Worm (Caenorhabditis elegans): Measurements from ENCODE around the gene ZK287.9.

The ZK287.9 gene

ce11 chrV:9704399-9704798 lies 25.2 kb downstream of the ZK287.9 start:
- TF ChIP-seq him-1 (tag; optimal IDR thresholded peaks at IDR 0.05) (no peak), W03F9.2 (tag; optimal IDR thresholded peaks at IDR 0.05) (no peak), dao-5 (tag; optimal IDR thresholded peaks at IDR 0.05) (no peak)

DNA sequence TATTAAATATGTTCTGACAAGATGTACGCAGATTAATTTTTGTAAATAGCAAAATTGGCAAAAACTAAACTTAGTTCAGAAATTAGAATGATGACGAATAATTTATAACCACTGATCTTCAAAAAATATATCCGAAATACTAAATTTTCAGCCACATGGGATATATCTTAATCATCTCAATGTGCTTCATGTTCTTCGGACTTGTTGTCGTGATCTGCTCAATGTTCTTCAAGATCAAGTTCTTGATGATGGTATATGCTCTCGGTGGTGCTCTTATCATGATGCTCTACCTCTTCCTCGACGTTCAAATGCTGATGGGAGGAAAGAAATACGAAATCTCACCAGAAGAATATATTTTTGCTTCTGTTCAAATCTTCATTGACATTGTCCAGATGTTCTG lies 27.4 kb downstream of the ZK287.9 start:
- TF ChIP-seq W03F9.2 (tag; optimal IDR thresholded peaks at IDR 0.05) (no peak), him-1 (tag; optimal IDR thresholded peaks at IDR 0.05) (no peak), dao-5 (tag; optimal IDR thresholded peaks at IDR 0.05) (no peak)

ce11 chrV:9709747-9710146 lies 30.6 kb downstream of the ZK287.9 start, which contains the start of gene tag-120:
Gene tag-120 (minus strand): TSS chrV:9709814.
- no peak for TF ChIP-seq him-1 (tag; optimal IDR thresholded peaks at IDR 0.05)
- no peak for TF ChIP-seq W03F9.2 (tag; optimal IDR thresholded peaks at IDR 0.05)
- no peak for TF ChIP-seq dao-5 (tag; optimal IDR thresholded peaks at IDR 0.05)

- no peak for TF ChIP-seq W03F9.2 (tag; optimal IDR thresholded peaks at IDR 0.05)
- no peak for TF ChIP-seq him-1 (tag; optimal IDR thresholded peaks at IDR 0.05)
These were observed 32.0 kb downstream of the ZK287.9 start for ce11 chrV:9711174-9711573.

DNA sequence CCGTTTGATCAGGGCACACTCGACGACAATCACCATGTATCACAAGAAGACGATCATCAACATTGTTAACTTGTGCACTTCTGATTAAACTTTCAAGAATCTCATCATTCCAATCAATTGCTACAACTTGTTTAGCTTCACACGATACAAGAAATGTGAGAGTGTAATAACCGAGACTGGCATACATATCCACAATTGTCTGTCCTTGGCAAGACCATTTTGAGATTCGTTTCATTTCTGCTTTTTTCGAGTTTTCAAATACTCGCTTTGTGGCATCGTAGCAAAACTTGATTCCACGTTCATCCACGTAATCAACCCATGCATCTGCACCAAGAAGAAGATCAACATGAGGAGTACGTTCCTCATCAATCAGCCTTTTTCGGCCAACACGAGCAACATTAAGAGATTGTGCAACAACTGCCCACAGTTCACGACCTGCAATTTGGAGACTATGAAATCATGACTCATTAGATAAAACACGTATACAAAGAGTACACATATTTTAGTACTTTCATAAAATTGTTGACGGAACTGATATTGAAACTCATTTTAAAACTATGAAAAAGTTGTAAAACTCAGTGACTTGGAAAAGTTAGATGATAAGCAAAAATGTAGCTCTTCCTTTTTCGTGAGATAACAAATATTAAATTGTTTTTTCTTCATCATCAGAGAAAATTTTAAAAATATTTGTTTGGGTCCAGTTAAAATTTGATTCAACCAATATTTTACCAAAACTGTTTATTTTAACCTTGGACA lies 33.4 kb downstream of the ZK287.9 start:
- no peak for TF ChIP-seq dao-5 (tag; optimal IDR thresholded peaks at IDR 0.05)
- no peak for TF ChIP-seq him-1 (tag; optimal IDR thresholded peaks at IDR 0.05)
- TF ChIP-seq W03F9.2 (tag; optimal IDR thresholded peaks at IDR 0.05), result no peak

DNA sequence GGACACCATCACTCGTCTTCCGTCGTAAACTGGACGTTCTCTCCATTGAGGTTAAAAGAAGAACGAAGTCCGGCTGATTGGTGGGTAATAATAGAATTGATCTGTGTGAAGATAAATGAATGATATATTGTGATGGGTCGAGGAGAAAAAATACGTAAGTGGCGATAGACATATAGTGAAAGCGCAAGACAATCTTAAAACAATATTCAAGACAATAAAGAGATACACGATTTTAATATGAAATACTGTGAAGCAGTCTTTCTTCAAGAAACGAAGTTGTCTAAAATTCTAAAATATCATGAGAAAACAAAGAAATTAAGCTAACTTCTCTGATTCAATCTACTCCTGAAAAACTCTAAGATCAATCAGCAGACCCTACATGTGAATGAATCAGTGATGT lies 34.4 kb downstream of the ZK287.9 start, which contains the start of gene F40F9.10:
Gene F40F9.10 (minus strand): TSS at position 101 of the 400 bp plus-strand sequence.
- TF ChIP-seq dao-5 (tag; optimal IDR thresholded peaks at IDR 0.05), result no peak
- TF ChIP-seq W03F9.2 (tag; optimal IDR thresholded peaks at IDR 0.05), result no peak
- no peak for TF ChIP-seq him-1 (tag; optimal IDR thresholded peaks at IDR 0.05)

ce11 chrV:9714909-9715308 lies 35.8 kb downstream of the ZK287.9 start, which contains the start of gene F40F9.3:
Gene F40F9.3 (plus strand): TSS chrV:9715209.
- TF ChIP-seq him-1 (tag; optimal IDR thresholded peaks at IDR 0.05) (no peak), dao-5 (tag; optimal IDR thresholded peaks at IDR 0.05) (no peak), W03F9.2 (tag; optimal IDR thresholded peaks at IDR 0.05) (no peak)

- TF ChIP-seq him-1 (tag; optimal IDR thresholded peaks at IDR 0.05) (no peak), dao-5 (tag; optimal IDR thresholded peaks at IDR 0.05) (no peak), W03F9.2 (tag; optimal IDR thresholded peaks at IDR 0.05) (no peak)
These were observed 37.2 kb downstream of the ZK287.9 start, which contains the start of gene str-188 for ce11 chrV:9716397-9716796. Gene str-188 (plus strand): TSS chrV:9716697.

ce11 chrV:9724021-9724671 lies 45.0 kb downstream of the ZK287.9 start, which contains the start of gene slcr-46.3:
Gene slcr-46.3 (minus strand): TSS chrV:9724106.
- TF ChIP-seq dao-5 (tag; optimal IDR thresholded peaks at IDR 0.05) (no peak), him-1 (tag; optimal IDR thresholded peaks at IDR 0.05) (no peak), W03F9.2 (tag; optimal IDR thresholded peaks at IDR 0.05) (no peak)

DNA sequence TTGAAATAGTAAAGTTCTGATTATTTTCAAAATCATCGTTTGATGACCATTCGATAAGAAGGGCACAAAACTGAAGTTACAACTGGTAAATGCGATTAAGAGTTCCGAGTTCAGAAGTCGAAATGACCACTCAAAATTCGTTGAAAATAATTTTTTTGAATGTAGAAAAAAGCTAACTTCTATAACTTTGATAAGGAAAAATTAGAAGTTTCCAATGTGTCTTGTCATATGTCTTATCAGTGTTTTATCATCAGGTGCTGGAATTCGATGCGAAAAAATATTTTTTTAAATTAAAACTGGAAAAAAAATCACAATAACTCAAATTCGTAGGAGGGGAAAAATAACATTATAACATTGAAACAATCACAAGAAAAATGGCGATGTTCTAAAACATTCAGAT lies 46.6 kb downstream of the ZK287.9 start:
- TF ChIP-seq dao-5 (tag; optimal IDR thresholded peaks at IDR 0.05) (no peak), him-1 (tag; optimal IDR thresholded peaks at IDR 0.05) (no peak), W03F9.2 (tag; optimal IDR thresholded peaks at IDR 0.05) (no peak)

- TF ChIP-seq dao-5 (tag; optimal IDR thresholded peaks at IDR 0.05) (no peak), W03F9.2 (tag; optimal IDR thresholded peaks at IDR 0.05) (peak; percentile 28)
These were observed 50.5 kb downstream of the ZK287.9 start, which contains the start of the genes aagr-3 and drap-1 for ce11 chrV:9729462-9730162. Gene aagr-3 (minus strand): TSS chrV:9729512. Gene drap-1 (plus strand): TSS chrV:9730106.
